Worm (Caenorhabditis elegans): ENCODE measurements around the gene Y39H10A.1.

Y39H10A.1 gene

ce11 chrV:3761829-3762228 lies 5.2 kb upstream of the Y39H10A.1 start:
- TF ChIP-seq M03D4.4 (tag; optimal IDR thresholded peaks at IDR 0.05) (no peak), zip-8 (tag; optimal IDR thresholded peaks at IDR 0.05) (peak; percentile 14), cnd-1 (tag; optimal IDR thresholded peaks at IDR 0.05) (no peak), lin-32 (GFP tag; optimal IDR thresholded peaks at IDR 0.05) (no peak), elt-1 (tag; optimal IDR thresholded peaks at IDR 0.05; ENCODE audit: borderline replicate concordance, insufficient read depth) (no peak)

ce11 chrV:3768270-3768669 lies 1.3 kb downstream of the Y39H10A.1 start, which contains the start of gene R08E5.4:
R08E5.4 (plus strand) TSS chrV:3768570.
- TF ChIP-seq lin-13 (tag; optimal IDR thresholded peaks at IDR 0.05), result no peak
- no peak for TF ChIP-seq sem-2 (GFP tag; optimal IDR thresholded peaks at IDR 0.05)
- TF ChIP-seq nhr-12 (tag; optimal IDR thresholded peaks at IDR 0.05), result no peak
- no peak for TF ChIP-seq blmp-1 (tag; optimal IDR thresholded peaks at IDR 0.05)
- TF ChIP-seq M03D4.4 (tag; optimal IDR thresholded peaks at IDR 0.05), result no peak
- no peak for TF ChIP-seq bed-3 (GFP tag; optimal IDR thresholded peaks at IDR 0.05)
- TF ChIP-seq tbx-8 (GFP tag; optimal IDR thresholded peaks at IDR 0.05), result no peak
- TF ChIP-seq elt-3 (tag; optimal IDR thresholded peaks at IDR 0.05), result no peak
- TF ChIP-seq pha-4 (tag; optimal IDR thresholded peaks at IDR 0.05), result no peak
- TF ChIP-seq snpc-4 (tag; optimal IDR thresholded peaks at IDR 0.05), result no peak
- no peak for TF ChIP-seq mab-5 (tag; optimal IDR thresholded peaks at IDR 0.05)
- no peak for TF ChIP-seq nhr-28 (tag; optimal IDR thresholded peaks at IDR 0.05)
- TF ChIP-seq hlh-1 (tag; optimal IDR thresholded peaks at IDR 0.05), result no peak
- no peak for TF ChIP-seq zip-8 (tag; optimal IDR thresholded peaks at IDR 0.05)
- no peak for TF ChIP-seq ceh-43 (GFP tag; optimal IDR thresholded peaks at IDR 0.05)
- TF ChIP-seq lin-32 (GFP tag; optimal IDR thresholded peaks at IDR 0.05), result no peak
- TF ChIP-seq ceh-83 (GFP tag; optimal IDR thresholded peaks at IDR 0.05), result no peak
- TF ChIP-seq mep-1 (tag; optimal IDR thresholded peaks at IDR 0.05), result no peak
- no peak for TF ChIP-seq nhr-2 (tag; optimal IDR thresholded peaks at IDR 0.05)

DNA sequence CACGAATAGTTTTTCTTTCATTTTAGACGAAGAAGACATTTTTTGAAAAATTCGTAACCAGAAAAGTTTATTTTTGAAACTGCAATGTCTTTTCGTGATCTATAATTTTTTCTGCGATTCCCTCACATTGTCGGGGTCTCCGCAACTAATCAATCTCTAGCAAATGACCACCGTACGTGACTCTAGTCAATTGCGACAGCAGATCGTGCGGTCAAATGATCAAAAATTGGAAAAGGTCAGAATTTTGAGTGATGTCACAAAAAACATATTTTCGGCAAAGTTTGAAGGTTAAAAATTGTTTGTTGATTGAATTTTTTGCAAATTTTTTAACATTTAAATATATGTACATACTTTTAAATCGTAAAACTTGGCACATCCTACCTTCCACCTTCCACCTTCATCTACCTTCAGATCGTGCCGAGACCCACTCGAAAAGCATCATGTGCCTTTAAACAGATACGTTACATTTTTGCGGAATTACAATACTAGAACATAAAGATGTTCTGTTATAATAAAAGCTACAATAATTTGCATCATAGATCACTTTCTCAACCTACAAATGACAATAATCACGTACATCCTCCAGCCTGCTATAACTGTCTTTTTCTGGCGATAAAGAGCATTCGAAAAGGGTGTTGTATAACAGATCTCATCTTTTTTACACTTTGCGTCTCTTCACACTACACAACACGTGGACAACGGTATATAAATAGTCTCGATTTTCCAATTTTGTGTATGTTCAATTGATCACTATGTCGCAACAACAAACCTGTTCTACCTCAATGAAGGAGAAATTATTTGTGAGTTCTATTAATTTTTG lies 4.6 kb downstream of the Y39H10A.1 start, which contains the start of the genes R08E5.1 and rips-1:
Gene R08E5.1 (minus strand): TSS at position 82 of the 820 bp plus-strand sequence.
Gene rips-1 (plus strand): TSS at position 585 of the 820 bp plus-strand sequence.
- TF ChIP-seq cnd-1 (tag; optimal IDR thresholded peaks at IDR 0.05) (no peak), nhr-237 (tag; optimal IDR thresholded peaks at IDR 0.05) (no peak), ceh-39 (tag; optimal IDR thresholded peaks at IDR 0.05) (no peak), elt-1 (tag; optimal IDR thresholded peaks at IDR 0.05; ENCODE audit: borderline replicate concordance, insufficient read depth) (no peak), sem-2 (GFP tag; optimal IDR thresholded peaks at IDR 0.05) (no peak), hlh-1 (tag; optimal IDR thresholded peaks at IDR 0.05) (no peak), drap-1 (GFP tag; optimal IDR thresholded peaks at IDR 0.05) (no peak), elt-3 (tag; optimal IDR thresholded peaks at IDR 0.05) (no peak), bed-3 (GFP tag; optimal IDR thresholded peaks at IDR 0.05) (no peak), ham-2 (GFP tag; optimal IDR thresholded peaks at IDR 0.05) (no peak), tbx-8 (GFP tag; optimal IDR thresholded peaks at IDR 0.05) (no peak), ces-1 (GFP tag; optimal IDR thresholded peaks at IDR 0.05) (no peak), sptf-1 (tag; optimal IDR thresholded peaks at IDR 0.05) (no peak), nhr-2 (tag; optimal IDR thresholded peaks at IDR 0.05) (no peak)

DNA sequence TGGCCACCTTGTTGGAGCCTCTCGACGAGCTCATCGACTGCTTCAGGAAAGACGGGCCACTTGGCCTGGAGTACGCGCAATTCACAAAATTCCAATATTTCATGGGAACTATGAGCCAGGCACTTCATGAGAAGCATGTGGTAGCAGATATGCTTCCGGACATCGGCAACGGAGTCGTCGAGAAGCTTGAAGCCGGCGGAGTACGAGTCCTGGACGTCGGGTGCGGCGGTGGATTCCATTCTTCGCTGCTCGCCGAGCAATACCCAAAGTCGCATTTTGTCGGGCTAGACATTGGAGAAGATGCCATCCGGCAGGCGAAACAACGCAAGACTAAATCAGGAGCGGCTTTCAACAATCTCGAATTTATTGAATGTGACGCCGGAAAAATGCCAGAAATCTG lies 6.6 kb downstream of the Y39H10A.1 start:
- TF ChIP-seq nhr-28 (tag; optimal IDR thresholded peaks at IDR 0.05) (no peak), unc-62 (GFP tag; optimal IDR thresholded peaks at IDR 0.05) (no peak), ceh-43 (GFP tag; optimal IDR thresholded peaks at IDR 0.05) (no peak), mab-5 (tag; optimal IDR thresholded peaks at IDR 0.05) (no peak), lin-32 (GFP tag; optimal IDR thresholded peaks at IDR 0.05) (no peak), tbx-8 (GFP tag; optimal IDR thresholded peaks at IDR 0.05) (no peak), mls-2 (tag; optimal IDR thresholded peaks at IDR 0.05) (no peak)

DNA sequence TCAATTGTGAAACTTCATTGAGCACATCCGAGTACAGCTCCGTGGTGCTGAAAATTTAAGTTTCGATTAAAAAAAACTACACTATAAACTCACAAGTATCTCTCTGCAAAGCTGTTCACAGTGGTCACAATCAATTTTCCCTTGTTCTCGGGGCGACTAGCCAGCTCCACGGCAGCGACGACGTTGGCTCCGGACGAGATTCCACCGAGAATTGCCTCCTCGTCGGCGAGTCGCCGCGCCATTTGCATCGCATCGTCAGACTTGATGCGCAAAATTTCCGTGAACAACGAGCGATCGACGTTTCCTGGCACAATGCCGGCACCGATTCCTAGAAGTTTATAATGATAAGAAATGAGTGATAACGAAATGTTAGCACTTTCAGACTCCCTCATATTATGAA lies 7.6 kb downstream of the Y39H10A.1 start:
- TF ChIP-seq unc-120 (tag; optimal IDR thresholded peaks at IDR 0.05; ENCODE audit: poor library complexity, severe bottlenecking) (no peak), mep-1 (tag; optimal IDR thresholded peaks at IDR 0.05) (no peak), lsy-2 (tag; optimal IDR thresholded peaks at IDR 0.05) (no peak), nhr-76 (tag; optimal IDR thresholded peaks at IDR 0.05) (no peak), bed-3 (GFP tag; optimal IDR thresholded peaks at IDR 0.05) (no peak)

Measured in whole organism, mixed stage, embryonic.